Fruit fly (Drosophila melanogaster) whole organism, adult: Measurements from ENCODE around the gene pps.

Experiments
- CG11617 ChIP-seq: fragments of 200-800 bp; sonication (Bioruptor generic); optimal IDR thresholded peaks from 2 replicates; lab custom pipeline; 2017; ENCODE audit warnings: mild to moderate bottlenecking, missing biosample characterization, missing genetic modification reagents, missing genetic modification characterization
- Clk ChIP-seq: fragments of 200-800 bp; sonication (Bioruptor generic); optimal IDR thresholded peaks from 2 replicates; lab custom pipeline; 2017; ENCODE audit warnings: missing biosample characterization, missing genetic modification characterization
- bab1 ChIP-seq: fragments of 200-800 bp; sonication (Bioruptor generic); optimal IDR thresholded peaks from 3 replicates; lab custom pipeline; 2019; ENCODE audit warnings: missing biosample characterization, mild to moderate bottlenecking, missing genetic modification characterization, moderate library complexity
- cic ChIP-seq: fragments of 200-800 bp; sonication (Bioruptor generic); optimal IDR thresholded peaks from 2 replicates; lab custom pipeline; 2017; ENCODE audit warnings: missing biosample characterization, mild to moderate bottlenecking, missing genetic modification characterization, moderate library complexity

DNA sequence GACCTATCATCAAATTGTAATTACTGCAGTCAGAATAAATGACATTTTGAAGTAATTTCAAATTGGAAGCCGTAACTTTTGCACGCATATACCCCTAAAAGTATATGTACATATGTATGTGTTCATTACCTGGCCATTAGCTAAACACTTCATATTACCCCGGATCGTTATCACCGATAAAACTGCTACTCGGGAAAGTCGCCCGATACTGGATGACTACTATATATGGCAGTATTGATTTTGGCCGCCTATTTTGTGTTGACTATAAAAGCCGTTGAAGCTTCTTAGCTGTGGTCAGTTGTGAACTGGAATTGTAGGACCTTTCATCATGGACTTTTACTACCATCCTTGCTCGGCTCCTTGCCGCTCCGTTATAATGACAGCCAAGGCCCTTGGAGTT, 33.9 kb upstream of the pps start, which contains the start of gene GstD8:
- TF ChIP-seq Clk (GFP tag; lab: Kevin White, UChicago) (no peak), CG11617 (no peak), bab1 (GFP tag; lab: Kevin White, UChicago) (no peak), cic (no peak)
